Worm (Caenorhabditis elegans) whole organism, young adult: ENCODE data around the gene srh-5.

Experiments
- B0035.1 ChIP-seq: sonication (generic microtip); optimal IDR thresholded peaks from 2 replicates; lab custom pipeline; 2016; ENCODE audit warnings: missing genetic modification characterization, mild to moderate bottlenecking, missing compliant biosample characterization, missing genotype, missing genetic modification reagents
- F33H1.4 ChIP-seq: fragments of 200-800 bp; sonication (Bioruptor generic); IDR thresholded peaks from 2 replicates; pipeline ENCODE4 v1.3.6; 2022; ENCODE audit warnings: missing genetic modification reagents, missing genetic modification characterization, missing compliant biosample characterization
- K12H6.12 ChIP-seq: fragments of 200-800 bp; sonication (Bioruptor generic); optimal IDR thresholded peaks from 2 replicates; lab custom pipeline; 2018; ENCODE audit warnings: mild to moderate bottlenecking, missing genetic modification characterization, missing compliant biosample characterization
- ZK185.1 ChIP-seq: sonication (generic microtip); optimal IDR thresholded peaks from 2 replicates; lab custom pipeline; 2016; ENCODE audit warnings: mild to moderate bottlenecking, missing genetic modification characterization, missing compliant biosample characterization; ENCODE audit not compliant: poor library complexity, severe bottlenecking
- ama-1 ChIP-seq, 3 experiments: fragments of 150-350 bp in 1 of 3; sonication (generic microtip) in 2 of 3; optimal IDR thresholded peaks; 2 replicates each; lab custom pipeline; 2014 to 2018; ENCODE audit warnings: missing biosample characterization in 2 of 3, missing genetic modification characterization in 2 of 3, missing genetic modification reagents in 2 of 3
- ceh-100 ChIP-seq: fragments of 200-800 bp; sonication (Bioruptor generic); IDR thresholded peaks from 2 replicates; pipeline ENCODE4 v1.3.6; 2022; ENCODE audit warnings: missing genetic modification reagents, missing genetic modification characterization, missing compliant biosample characterization
- dpff-1 ChIP-seq: sonication (generic microtip); optimal IDR thresholded peaks from 2 replicates; lab custom pipeline; 2017; ENCODE audit warnings: mild to moderate bottlenecking, missing genetic modification characterization, missing compliant biosample characterization
- nfya-1 ChIP-seq: sonication (generic microtip); optimal IDR thresholded peaks from 2 replicates; lab custom pipeline; 2017; ENCODE audit warnings: antibody characterized with exemption, missing compliant biosample characterization, missing genetic modification characterization, borderline replicate concordance; ENCODE audit not compliant: insufficient read depth
- pha-4 ChIP-seq: fragments of 150-350 bp; sonication (generic microtip); optimal IDR thresholded peaks from 2 replicates; lab custom pipeline; 2014; ENCODE audit warnings: missing biosample characterization, missing genetic modification reagents, missing genetic modification characterization

DNA sequence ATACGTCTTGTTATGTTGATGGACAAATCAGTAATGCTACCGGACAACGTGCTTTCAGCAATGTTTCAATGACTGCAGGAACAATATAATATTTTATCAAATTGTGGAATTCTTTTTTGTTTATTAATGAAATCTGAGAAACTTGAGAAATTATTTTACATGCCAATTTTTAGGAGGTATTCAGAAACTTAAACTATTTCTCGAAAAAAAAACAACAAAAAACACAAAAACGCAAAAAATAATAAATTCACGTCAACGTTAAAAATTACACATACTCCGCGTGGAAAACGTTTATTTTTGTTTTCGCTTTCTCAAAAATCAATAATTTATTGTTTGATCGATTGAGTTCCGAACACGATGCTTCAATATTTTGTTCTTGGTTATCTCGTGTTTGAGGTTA lies 43.2 kb upstream of the srh-5 start, which contains the start of gene Y46H3D.1:
- TF ChIP-seq B0035.1 (no peak), dpff-1 (tag; lab: Kevin White, UChicago) (no peak), K12H6.12 (tag; lab: Kevin White, UChicago) (no peak), ceh-100 (GFP tag; lab: Robert Waterston, UW) (no peak), ama-1 (optimal IDR thresholded peaks at IDR 0.05; lab: Kevin White, UChicago) (no peak), ama-1 (GFP tag; optimal IDR thresholded peaks at IDR 0.05; lab: Kevin White, UChicago) (no peak), ZK185.1 (no peak), nfya-1 (tag; lab: Kevin White, UChicago) (no peak), F33H1.4 (GFP tag; lab: Robert Waterston, UW) (no peak), pha-4 (tag; lab: Kevin White, UChicago) (no peak)
